Fruit fly (Drosophila melanogaster) whole organism, embryonic: Measurements from ENCODE around the gene CG14427.

Experiments used
- Atf-2 ChIP-seq: fragments of 200-800 bp; sonication (Bioruptor generic); optimal IDR thresholded peaks from 2 replicates; lab custom pipeline; 2016; ENCODE audit warnings: missing biosample characterization, missing genetic modification characterization
- B-H1 ChIP-seq: fragments of 200-800 bp; sonication (Bioruptor generic); IDR thresholded peaks from 3 replicates; pipeline ENCODE4 v1.3.6; 2022; ENCODE audit warnings: missing biosample characterization, missing genetic modification characterization
- C15 ChIP-seq: fragments of 200-800 bp; sonication (Bioruptor generic); IDR thresholded peaks from 3 replicates; pipeline ENCODE4 v1.3.6; 2022; ENCODE audit warnings: missing biosample characterization, missing genetic modification characterization
- CG10959 ChIP-seq: fragments of 200-800 bp; sonication (Bioruptor generic); IDR thresholded peaks from 2 replicates; pipeline ENCODE4 v1.3.6; 2022; ENCODE audit warnings: missing biosample characterization, missing genetic modification characterization
- CG11696 ChIP-seq: fragments of 200-800 bp; sonication (Bioruptor generic); IDR thresholded peaks from 2 replicates; pipeline ENCODE4 v1.3.6; 2022; ENCODE audit warnings: missing biosample characterization, missing genetic modification characterization
- CG13624 ChIP-seq: fragments of 200-800 bp; sonication (Bioruptor generic); optimal IDR thresholded peaks from 2 replicates; lab custom pipeline; 2016; ENCODE audit warnings: missing biosample characterization, missing genetic modification characterization
- CG1529 ChIP-seq: fragments of 200-800 bp; sonication (Bioruptor generic); optimal IDR thresholded peaks from 3 replicates; lab custom pipeline; 2018; ENCODE audit warnings: missing biosample characterization, missing genetic modification characterization
- CG1602 ChIP-seq: fragments of 200-800 bp; sonication (Bioruptor generic); optimal IDR thresholded peaks from 3 replicates; lab custom pipeline; 2016; ENCODE audit warnings: missing biosample characterization, missing genetic modification characterization
- CG16815 ChIP-seq: fragments of 200-800 bp; sonication (Bioruptor generic); optimal IDR thresholded peaks from 3 replicates; lab custom pipeline; 2017; ENCODE audit warnings: missing biosample characterization, mild to moderate bottlenecking, missing genetic modification characterization
- CG18599 ChIP-seq: fragments of 200-800 bp; sonication (Bioruptor generic); optimal IDR thresholded peaks from 3 replicates; lab custom pipeline; 2017; ENCODE audit warnings: missing biosample characterization, missing genetic modification characterization, mild to moderate bottlenecking, moderate library complexity, missing genetic modification reagents
- CG2120 ChIP-seq: fragments of 200-800 bp; sonication (Bioruptor generic); optimal IDR thresholded peaks from 3 replicates; lab custom pipeline; 2016; ENCODE audit warnings: missing biosample characterization, missing genetic modification characterization
- CG31365 ChIP-seq: fragments of 200-800 bp; sonication (Bioruptor generic); optimal IDR thresholded peaks from 2 replicates; lab custom pipeline; 2018; ENCODE audit warnings: missing biosample characterization, mild to moderate bottlenecking, missing genetic modification characterization
- CG4424 ChIP-seq: fragments of 200-800 bp; sonication (Bioruptor generic); optimal IDR thresholded peaks from 3 replicates; lab custom pipeline; 2016; ENCODE audit warnings: missing biosample characterization, missing genetic modification characterization
- CG6689 ChIP-seq: fragments of 200-800 bp; sonication (Bioruptor generic); IDR thresholded peaks from 2 replicates; pipeline ENCODE4 v1.3.6; 2022; ENCODE audit warnings: missing biosample characterization, missing genetic modification characterization
- CG6813 ChIP-seq: fragments of 200-800 bp; sonication (Bioruptor generic); optimal IDR thresholded peaks from 2 replicates; lab custom pipeline; 2017; ENCODE audit warnings: missing biosample characterization, missing genetic modification characterization, mild to moderate bottlenecking, moderate library complexity, missing genetic modification reagents
- CG7271 ChIP-seq: fragments of 200-800 bp; sonication (Bioruptor generic); optimal IDR thresholded peaks from 2 replicates; lab custom pipeline; 2018; ENCODE audit warnings: missing biosample characterization, mild to moderate bottlenecking, missing genetic modification characterization, moderate library complexity
- CG7745 ChIP-seq: fragments of 200-800 bp; sonication (Bioruptor generic); optimal IDR thresholded peaks from 2 replicates; lab custom pipeline; 2018; ENCODE audit warnings: missing biosample characterization, mild to moderate bottlenecking, missing genetic modification characterization, moderate library complexity
- CG7839 ChIP-seq: fragments of 200-800 bp; sonication (Bioruptor generic); optimal IDR thresholded peaks from 3 replicates; lab custom pipeline; 2018; ENCODE audit warnings: missing biosample characterization, mild to moderate bottlenecking, missing genetic modification characterization, moderate library complexity
- D19B ChIP-seq: fragments of 200-800 bp; sonication (Bioruptor generic); optimal IDR thresholded peaks from 2 replicates; lab custom pipeline; 2017; ENCODE audit warnings: missing biosample characterization, mild to moderate bottlenecking, missing genetic modification characterization
- Dek ChIP-seq: fragments of 200-800 bp; sonication (Bioruptor generic); optimal IDR thresholded peaks from 3 replicates; lab custom pipeline; 2019; ENCODE audit warnings: missing biosample characterization, mild to moderate bottlenecking, missing genetic modification characterization, moderate library complexity
- Doc3 ChIP-seq: fragments of 200-800 bp; sonication (Bioruptor generic); IDR thresholded peaks from 3 replicates; pipeline ENCODE4 v1.3.6; 2022; ENCODE audit warnings: missing biosample characterization, missing genetic modification characterization; ENCODE audit not compliant: partially characterized antibody
- Fer1 ChIP-seq: fragments of 200-800 bp; sonication (Bioruptor generic); optimal IDR thresholded peaks from 2 replicates; lab custom pipeline; 2017; ENCODE audit warnings: missing biosample characterization, mild to moderate bottlenecking, missing genetic modification characterization
- HmgZ ChIP-seq: fragments of 200-800 bp; sonication (Bioruptor generic); optimal IDR thresholded peaks from 2 replicates; lab custom pipeline; 2018; ENCODE audit warnings: missing biosample characterization, mild to moderate bottlenecking, missing genetic modification characterization
- Hsf ChIP-seq: fragments of 200-800 bp; sonication (Bioruptor generic); optimal IDR thresholded peaks from 3 replicates; lab custom pipeline; 2016; ENCODE audit warnings: missing biosample characterization, missing genetic modification characterization
- NC2β ChIP-seq: fragments of 200-800 bp; sonication (Bioruptor generic); optimal IDR thresholded peaks from 2 replicates; lab custom pipeline; 2016; ENCODE audit warnings: missing biosample characterization, missing genetic modification characterization
- NfI ChIP-seq: fragments of 200-800 bp; sonication (Bioruptor generic); optimal IDR thresholded peaks from 3 replicates; lab custom pipeline; 2018; ENCODE audit warnings: missing biosample characterization, mild to moderate bottlenecking, missing genetic modification characterization, moderate library complexity
- Optix ChIP-seq: fragments of 200-800 bp; sonication (Bioruptor generic); IDR thresholded peaks from 3 replicates; pipeline ENCODE4 v1.3.6; 2022; ENCODE audit warnings: missing biosample characterization, missing genetic modification characterization
- PHDP ChIP-seq: fragments of 200-800 bp; sonication (Bioruptor generic); optimal IDR thresholded peaks from 3 replicates; lab custom pipeline; 2018; ENCODE audit warnings: missing biosample characterization, mild to moderate bottlenecking, missing genetic modification characterization, moderate library complexity
- Pdp1 ChIP-seq, 2 experiments: fragments of 200-800 bp; sonication (Bioruptor generic); optimal IDR thresholded peaks; 3 replicates each; lab custom pipeline; 2016; ENCODE audit warnings: missing biosample characterization in 2 of 2, missing genetic modification characterization in 2 of 2, mild to moderate bottlenecking in 1 of 2, moderate library complexity in 1 of 2
- Sox102F ChIP-seq: fragments of 200-800 bp; sonication (Bioruptor generic); optimal IDR thresholded peaks from 2 replicates; lab custom pipeline; 2018; ENCODE audit warnings: missing biosample characterization, mild to moderate bottlenecking, missing genetic modification characterization, moderate library complexity
- Trl ChIP-seq, 3 experiments: fragments of >200 bp in 2 of 3; fragments of 200-800 bp in 1 of 3; sonication (Bioruptor generic) in 1 of 3; optimal IDR thresholded peaks; 2 replicates in 1 of 3; 3 replicates in 2 of 3; lab custom pipeline; 2016 to 2017; ENCODE audit warnings: missing biosample characterization in 1 of 3, missing genetic modification characterization in 1 of 3
- Xbp1 ChIP-seq: fragments of 200-800 bp; sonication (Bioruptor generic); optimal IDR thresholded peaks from 3 replicates; lab custom pipeline; 2016; ENCODE audit warnings: missing biosample characterization, mild to moderate bottlenecking, missing genetic modification characterization
- Xrp1 ChIP-seq: fragments of 200-800 bp; sonication (Bioruptor generic); IDR thresholded peaks from 2 replicates; pipeline ENCODE4 v1.3.6; 2022; ENCODE audit warnings: missing biosample characterization, missing genetic modification characterization
- YL-1 ChIP-seq: fragments of 200-800 bp; sonication (Bioruptor generic); optimal IDR thresholded peaks from 3 replicates; lab custom pipeline; 2017; ENCODE audit warnings: missing biosample characterization, mild to moderate bottlenecking, missing genetic modification characterization
- ab ChIP-seq: fragments of 200-800 bp; sonication (Bioruptor generic); optimal IDR thresholded peaks from 2 replicates; lab custom pipeline; 2016; ENCODE audit warnings: missing biosample characterization, missing genetic modification characterization
- chif ChIP-seq, 2 experiments: fragments of 200-800 bp; sonication (Bioruptor generic); optimal IDR thresholded peaks; 3 replicates each; lab custom pipeline; 2016; ENCODE audit warnings: missing biosample characterization in 2 of 2, missing genetic modification characterization in 2 of 2
- disco-r ChIP-seq: fragments of 200-800 bp; sonication (Bioruptor generic); optimal IDR thresholded peaks from 2 replicates; lab custom pipeline; 2016; ENCODE audit warnings: missing biosample characterization, missing genetic modification characterization
- dpn ChIP-seq, 2 experiments: fragments of 200-800 bp; sonication (Bioruptor generic); optimal IDR thresholded peaks; 3 replicates each; lab custom pipeline; 2016; ENCODE audit warnings: missing biosample characterization in 2 of 2, missing genetic modification characterization in 2 of 2
- dysf ChIP-seq: fragments of 200-800 bp; sonication (Bioruptor generic); IDR thresholded peaks from 3 replicates; pipeline ENCODE4 v1.3.6; 2022; ENCODE audit warnings: missing biosample characterization, missing genetic modification characterization
- ems ChIP-seq: fragments of 200-800 bp; sonication (Bioruptor generic); optimal IDR thresholded peaks from 3 replicates; lab custom pipeline; 2016; ENCODE audit warnings: missing biosample characterization, missing genetic modification characterization
- eve ChIP-seq, 2 experiments: fragments of >200 bp; optimal IDR thresholded peaks; 2 replicates each; lab custom pipeline; 2017; ENCODE audit warnings: missing biosample characterization in 2 of 2, missing genetic modification characterization in 2 of 2
- gem ChIP-seq: fragments of 200-800 bp; sonication (Bioruptor generic); optimal IDR thresholded peaks from 2 replicates; lab custom pipeline; 2019; ENCODE audit warnings: missing biosample characterization, mild to moderate bottlenecking, missing genetic modification characterization, moderate library complexity
- grn ChIP-seq: fragments of 200-800 bp; sonication (Bioruptor generic); optimal IDR thresholded peaks from 3 replicates; lab custom pipeline; 2017; ENCODE audit warnings: missing biosample characterization, missing genetic modification characterization
- lilli ChIP-seq: fragments of 200-800 bp; sonication (Bioruptor generic); optimal IDR thresholded peaks from 3 replicates; lab custom pipeline; 2016; ENCODE audit warnings: missing biosample characterization, missing genetic modification characterization
- mam ChIP-seq: fragments of 200-800 bp; sonication (Bioruptor generic); optimal IDR thresholded peaks from 3 replicates; lab custom pipeline; 2016; ENCODE audit warnings: missing biosample characterization, missing genetic modification characterization
- otp ChIP-seq: fragments of 200-800 bp; sonication (Bioruptor generic); IDR thresholded peaks from 3 replicates; pipeline ENCODE4, ENCODE4 v1.3.6; 2022; ENCODE audit warnings: missing biosample characterization, missing genetic modification characterization
- row ChIP-seq: fragments of 200-800 bp; sonication (Bioruptor generic); IDR thresholded peaks from 3 replicates; pipeline ENCODE4 v1.3.6; 2022; ENCODE audit warnings: missing biosample characterization, missing genetic modification characterization
- sens ChIP-seq: fragments of 200-800 bp; sonication (Bioruptor generic); peaks from one replicate; lab custom pipeline; 2016; ENCODE audit warnings: missing biosample characterization, missing genetic modification characterization
- sob ChIP-seq: fragments of 200-800 bp; sonication (Bioruptor generic); IDR thresholded peaks from 2 replicates; pipeline ENCODE4 v1.3.6; 2022; ENCODE audit warnings: missing biosample characterization, missing genetic modification characterization
- unpg ChIP-seq: fragments of 200-800 bp; sonication (Bioruptor generic); optimal IDR thresholded peaks from 3 replicates; lab custom pipeline; 2018; ENCODE audit warnings: missing biosample characterization, mild to moderate bottlenecking, missing genetic modification characterization, moderate library complexity
- zen ChIP-seq: fragments of 200-800 bp; sonication (Bioruptor generic); optimal IDR thresholded peaks from 3 replicates; lab custom pipeline; 2018; ENCODE audit warnings: missing biosample characterization, mild to moderate bottlenecking, missing genetic modification characterization, moderate library complexity

The CG14427 gene

dm6 chrX:7086539-7086938, 46.1 kb downstream of the CG14427 start:
- TF ChIP-seq CG2120, result peak; percentile 3
- no peak for TF ChIP-seq ab (GFP tag; lab: Kevin White, UChicago)
- TF ChIP-seq CG13624 (GFP tag; lab: Kevin White, UChicago), result peak; percentile 10
- TF ChIP-seq CG18599, result no peak
- TF ChIP-seq Trl (optimal IDR thresholded peaks at IDR 0.05; lab: Kevin White, UChicago), result no peak
- TF ChIP-seq Trl (GFP tag; optimal IDR thresholded peaks at IDR 0.05; lab: Kevin White, UChicago), result no peak
- TF ChIP-seq gem (tag; lab: Kevin White, UChicago), result peak; percentile 43
- no peak for TF ChIP-seq grn (GFP tag; lab: Kevin White, UChicago)
- TF ChIP-seq Dek (tag; lab: Kevin White, UChicago), result no peak
- TF ChIP-seq Xbp1 (GFP tag; lab: Kevin White, UChicago), result peak; percentile 40
- peak; percentile 35; the same call in 1 of the 3 replicates for TF ChIP-seq dysf (GFP tag; lab: Robert Waterston, UW)
- TF ChIP-seq CG7745 (tag; lab: Kevin White, UChicago), result no peak
- TF ChIP-seq sens, result peak; percentile 81
- peak in 1 of 2 experiments; percentile 64 for TF ChIP-seq eve (GFP tag; optimal IDR thresholded peaks at IDR 0.05; lab: Kevin White, UChicago)
- no peak for TF ChIP-seq Fer1 (GFP tag; lab: Kevin White, UChicago)
- TF ChIP-seq D19B (GFP tag; lab: Kevin White, UChicago), result no peak
- peak; percentile 22 for TF ChIP-seq unpg (GFP tag; lab: Kevin White, UChicago)
- peak in 1 of 2 experiments; percentile 18 for TF ChIP-seq Pdp1 (GFP tag; optimal IDR thresholded peaks at IDR 0.05; lab: Kevin White, UChicago)
- TF ChIP-seq row (GFP tag; lab: Robert Waterston, UW), result peak; percentile 55; the same call in 2 of the 3 replicates
- TF ChIP-seq CG11696 (GFP tag; lab: Robert Waterston, UW), result peak; percentile 57
- peak; percentile 43; the same call in 1 of the 2 replicates for TF ChIP-seq Xrp1
- TF ChIP-seq Atf-2 (GFP tag; lab: Kevin White, UChicago), result no peak
- no peak for TF ChIP-seq Optix (GFP tag; lab: Robert Waterston, UW)
- peak; percentile 27 for TF ChIP-seq CG7271
- peak; percentile 28 to 40 for TF ChIP-seq dpn (GFP tag; optimal IDR thresholded peaks at IDR 0.05; lab: Kevin White, UChicago)
- TF ChIP-seq Sox102F (GFP tag; lab: Kevin White, UChicago), result peak; percentile 40
- TF ChIP-seq otp, result no peak
- TF ChIP-seq CG10959 (GFP tag; lab: Robert Waterston, UW), result no peak
- TF ChIP-seq CG1602 (GFP tag; lab: Kevin White, UChicago), result peak; percentile 15
- no peak for TF ChIP-seq YL-1 (GFP tag; lab: Kevin White, UChicago)
- TF ChIP-seq Doc3 (GFP tag; lab: Robert Waterston, UW), result no peak
- peak; percentile 12 to 16 for TF ChIP-seq chif (GFP tag; optimal IDR thresholded peaks at IDR 0.05; lab: Kevin White, UChicago)
- TF ChIP-seq HmgZ (tag; lab: Kevin White, UChicago), result no peak
- peak; percentile 48 for TF ChIP-seq lilli (GFP tag; lab: Kevin White, UChicago)
- TF ChIP-seq CG16815, result no peak
- no peak for TF ChIP-seq NC2β
- TF ChIP-seq disco-r (GFP tag; lab: Kevin White, UChicago), result no peak
- TF ChIP-seq CG7839, result peak; percentile 32
- TF ChIP-seq B-H1, result peak; percentile 44; the same call in 2 of the 3 replicates
- peak; percentile 22 for TF ChIP-seq ems (GFP tag; lab: Kevin White, UChicago)
- no peak for TF ChIP-seq CG31365 (tag; lab: Kevin White, UChicago)
- TF ChIP-seq PHDP (tag; lab: Kevin White, UChicago), result peak; percentile 16
- no peak for TF ChIP-seq zen
- no peak for TF ChIP-seq CG1529 (GFP tag; lab: Kevin White, UChicago)
- peak; percentile 24 for TF ChIP-seq Hsf (GFP tag; lab: Kevin White, UChicago)
- peak; percentile 43; the same call in 1 of the 2 replicates for TF ChIP-seq CG6689 (GFP tag; lab: Robert Waterston, UW)
- no peak for TF ChIP-seq C15 (GFP tag; lab: Robert Waterston, UW)
- 0 out of 2 replicates have a peak, but pooled peaks have one; percentile 17 for TF ChIP-seq sob (GFP tag; lab: Robert Waterston, UW)
- TF ChIP-seq CG4424 (GFP tag; lab: Kevin White, UChicago), result no peak
- TF ChIP-seq NfI, result no peak
- TF ChIP-seq CG6813 (GFP tag; lab: Kevin White, UChicago), result no peak
- peak; percentile 22 for TF ChIP-seq mam (GFP tag; lab: Kevin White, UChicago)
